Fruit fly (Drosophila melanogaster): Measurements from ENCODE around the gene CG12236.

CG12236 gene

DNA sequence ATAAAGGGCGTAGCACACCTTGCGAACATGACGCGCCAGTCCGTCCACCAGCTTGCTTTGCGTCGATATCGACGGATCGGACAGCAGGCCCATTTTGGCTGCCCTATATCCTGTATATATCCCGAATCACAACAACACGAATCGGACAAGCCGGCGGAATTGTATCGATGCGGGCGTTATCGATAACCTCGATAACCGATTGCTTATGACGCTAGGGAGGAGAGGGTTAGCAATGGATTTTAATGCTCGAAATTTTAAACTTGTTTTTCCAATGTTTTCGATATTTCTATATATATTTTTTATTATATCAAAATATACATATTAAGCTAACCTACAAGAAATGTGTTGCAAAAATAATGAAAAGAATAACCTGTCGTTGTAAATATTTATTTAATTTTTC, 34.8 kb upstream of the CG12236 start, which contains the start of gene GAA1:
Gene GAA1, minus strand, starts transcription at position 194 of the 400 bp plus-strand sequence.
- no peak for TF ChIP-seq vfl (GFP tag; optimal IDR thresholded peaks at IDR 0.05)
- no peak for TF ChIP-seq Pdp1 (GFP tag; optimal IDR thresholded peaks at IDR 0.05)
- no peak for TF ChIP-seq ase (GFP tag; IDR thresholded peaks at IDR 0.05)
- TF ChIP-seq ham (GFP tag; IDR thresholded peaks at IDR 0.05) = no peak
- TF ChIP-seq Tbp (GFP tag; optimal IDR thresholded peaks at IDR 0.05) = no peak
- TF ChIP-seq CG14710 (tag; optimal IDR thresholded peaks at IDR 0.05) = peak; percentile 39
- TF ChIP-seq CG14860 (GFP tag; IDR thresholded peaks at IDR 0.05; ENCODE audit: partially characterized antibody) = peak; percentile 92
- peak; percentile 17 for TF ChIP-seq CoRest (tag; optimal IDR thresholded peaks at IDR 0.05)
- peak; percentile 79 for TF ChIP-seq zen2 (GFP tag; IDR thresholded peaks at IDR 0.05; ENCODE audit: partially characterized antibody)
- no peak for TF ChIP-seq CG15479 (GFP tag; optimal IDR thresholded peaks at IDR 0.05)
- TF ChIP-seq CG17568 (GFP tag; optimal IDR thresholded peaks at IDR 0.05) = no peak
- peak; percentile 31 for TF ChIP-seq pzg (GFP tag; optimal IDR thresholded peaks at IDR 0.05)
- TF ChIP-seq Scr (GFP tag; IDR thresholded peaks at IDR 0.05; ENCODE audit: partially characterized antibody) = peak; percentile 85
- TF ChIP-seq cg (GFP tag; optimal IDR thresholded peaks at IDR 0.05) = no peak
- TF ChIP-seq nerfin-2 (GFP tag; IDR thresholded peaks at IDR 0.05; ENCODE audit: partially characterized antibody) = peak; percentile 94
- peak; percentile 21 for TF ChIP-seq trem (tag; optimal IDR thresholded peaks at IDR 0.05)
- no peak for TF ChIP-seq Atf3 (GFP tag; optimal IDR thresholded peaks at IDR 0.05)
- TF ChIP-seq zf30C (GFP tag; optimal IDR thresholded peaks at IDR 0.05) = no peak
- peak; percentile 68 for TF ChIP-seq E2f2 (GFP tag; IDR thresholded peaks at IDR 0.05)
- peak; percentile 69 for TF ChIP-seq Sry-δ (GFP tag; optimal IDR thresholded peaks at IDR 0.05)
- no peak for TF ChIP-seq CG12236 (GFP tag; optimal IDR thresholded peaks at IDR 0.05)
- TF ChIP-seq slou (GFP tag; optimal IDR thresholded peaks at IDR 0.05) = no peak
- TF ChIP-seq CG8089 (GFP tag; optimal IDR thresholded peaks at IDR 0.05) = no peak
- TF ChIP-seq lilli (GFP tag; optimal IDR thresholded peaks at IDR 0.05) = peak; percentile 7
- TF ChIP-seq D19A (tag; optimal IDR thresholded peaks at IDR 0.05) = peak; percentile 56
- TF ChIP-seq eve (GFP tag; optimal IDR thresholded peaks at IDR 0.05) = no peak
- no peak for TF ChIP-seq pho (GFP tag; optimal IDR thresholded peaks at IDR 0.05)
- no peak for TF ChIP-seq ATbp (GFP tag; optimal IDR thresholded peaks at IDR 0.05)
- TF ChIP-seq usp (GFP tag; optimal IDR thresholded peaks at IDR 0.05) = no peak
- TF ChIP-seq HmgZ (tag; optimal IDR thresholded peaks at IDR 0.05) = no peak
- 0 out of 3 replicates have a peak, but pooled peaks have one; percentile 9 for TF ChIP-seq Aef1 (GFP tag; IDR thresholded peaks at IDR 0.05)
- TF ChIP-seq CG32532 (GFP tag; IDR thresholded peaks at IDR 0.05) = no peak
- TF ChIP-seq CG10321 (GFP tag; IDR thresholded peaks at IDR 0.05) = no peak
- TF ChIP-seq Hr3 (GFP tag; optimal IDR thresholded peaks at IDR 0.05) = no peak
- TF ChIP-seq tin (GFP tag; optimal IDR thresholded peaks at IDR 0.05) = no peak
- peak; percentile 96 for TF ChIP-seq mld (GFP tag; IDR thresholded peaks at IDR 0.05; ENCODE audit: partially characterized antibody)
- TF ChIP-seq Lim3 (GFP tag; IDR thresholded peaks at IDR 0.05) = no peak
- peak; percentile 40 for TF ChIP-seq MESR4 (GFP tag; optimal IDR thresholded peaks at IDR 0.05)
- peak; percentile 44 for TF ChIP-seq CG12391 (tag; optimal IDR thresholded peaks at IDR 0.05)
- TF ChIP-seq Ssrp (tag; optimal IDR thresholded peaks at IDR 0.05) = no peak
- no peak for TF ChIP-seq CG11560 (tag; IDR thresholded peaks at IDR 0.05)
- no peak for TF ChIP-seq mam (GFP tag; optimal IDR thresholded peaks at IDR 0.05)
- no peak for TF ChIP-seq CG6654 (GFP tag; optimal IDR thresholded peaks at IDR 0.05)
- no peak for TF ChIP-seq crp (GFP tag; optimal IDR thresholded peaks at IDR 0.05)
- peak; percentile 83 for TF ChIP-seq CG16813 (GFP tag; IDR thresholded peaks at IDR 0.05; ENCODE audit: partially characterized antibody)
- peak; percentile 11 for TF ChIP-seq CG12659 (GFP tag; optimal IDR thresholded peaks at IDR 0.05)
- peak; percentile 26 for TF ChIP-seq grau (tag; optimal IDR thresholded peaks at IDR 0.05)
- no peak for TF ChIP-seq CG2889 (GFP tag; IDR thresholded peaks at IDR 0.05)
- no peak for TF ChIP-seq z (GFP tag; IDR thresholded peaks at IDR 0.05)
- TF ChIP-seq CG8281 (tag; optimal IDR thresholded peaks at IDR 0.05) = no peak
- no peak for TF ChIP-seq CG7745 (tag; optimal IDR thresholded peaks at IDR 0.05)

All from whole organism, embryonic.